Worm (Caenorhabditis elegans): ENCODE measurements around the gene F16G10.5.

Gene F16G10.5

DNA sequence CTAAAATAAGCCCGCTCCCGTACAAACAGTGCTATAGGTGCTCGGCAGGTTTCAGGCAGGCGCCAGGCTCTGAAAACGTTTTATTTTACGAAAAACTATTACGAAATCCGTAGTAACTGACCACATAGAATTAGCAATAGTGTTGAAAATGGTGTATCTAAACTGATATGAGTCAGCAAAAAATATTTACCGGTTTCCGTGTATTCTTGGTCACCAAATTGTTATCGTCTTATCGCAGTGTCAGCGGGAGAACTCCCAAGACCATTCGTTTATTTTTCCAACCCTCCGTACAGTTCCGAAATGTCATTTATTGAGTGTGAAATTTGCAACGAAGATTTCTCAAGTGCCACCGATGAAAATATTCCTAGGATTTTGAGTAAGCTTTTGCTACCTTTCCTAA, 34.9 kb upstream of the F16G10.5 start, which contains the start of gene F43C11.8:
TSS of gene F43C11.8 (plus strand) at position 301 of the 400 bp plus-strand sequence.
- TF ChIP-seq lin-39 (tag; optimal IDR thresholded peaks at IDR 0.05): no peak
- TF ChIP-seq nhr-77 (tag; optimal IDR thresholded peaks at IDR 0.05): no peak

ce11 chrII:2335572-2335971, 31.5 kb upstream of the F16G10.5 start, which contains the start of gene F43C11.7:
Gene F43C11.7, plus strand, starts transcription at chrII:2335897.
- TF ChIP-seq ceh-16 (tag; optimal IDR thresholded peaks at IDR 0.05) (no peak), mdl-1 (tag; optimal IDR thresholded peaks at IDR 0.05) (no peak), nhr-28 (tag; optimal IDR thresholded peaks at IDR 0.05) (no peak), nhr-11 (tag; optimal IDR thresholded peaks at IDR 0.05) (no peak), R02D3.7 (tag; optimal IDR thresholded peaks at IDR 0.05) (no peak), elt-2 (tag; optimal IDR thresholded peaks at IDR 0.05) (peak; percentile 87), egl-5 (tag; optimal IDR thresholded peaks at IDR 0.05) (no peak), unc-39 (tag; optimal IDR thresholded peaks at IDR 0.05) (no peak), ceh-9 (tag; optimal IDR thresholded peaks at IDR 0.05) (no peak), hmg-11 (tag; optimal IDR thresholded peaks at IDR 0.05) (no peak), eor-1 (tag; optimal IDR thresholded peaks at IDR 0.05) (no peak), fkh-2 (tag; optimal IDR thresholded peaks at IDR 0.05) (no peak), egl-27 (tag; optimal IDR thresholded peaks at IDR 0.05) (no peak), nhr-77 (tag; optimal IDR thresholded peaks at IDR 0.05) (no peak), pha-4 (tag; optimal IDR thresholded peaks at IDR 0.05) (peak; percentile 51), nhr-43 (tag; optimal IDR thresholded peaks at IDR 0.05; ENCODE audit: poor library complexity, severe bottlenecking) (no peak), pqm-1 (tag; optimal IDR thresholded peaks at IDR 0.05) (peak; percentile 49)

DNA sequence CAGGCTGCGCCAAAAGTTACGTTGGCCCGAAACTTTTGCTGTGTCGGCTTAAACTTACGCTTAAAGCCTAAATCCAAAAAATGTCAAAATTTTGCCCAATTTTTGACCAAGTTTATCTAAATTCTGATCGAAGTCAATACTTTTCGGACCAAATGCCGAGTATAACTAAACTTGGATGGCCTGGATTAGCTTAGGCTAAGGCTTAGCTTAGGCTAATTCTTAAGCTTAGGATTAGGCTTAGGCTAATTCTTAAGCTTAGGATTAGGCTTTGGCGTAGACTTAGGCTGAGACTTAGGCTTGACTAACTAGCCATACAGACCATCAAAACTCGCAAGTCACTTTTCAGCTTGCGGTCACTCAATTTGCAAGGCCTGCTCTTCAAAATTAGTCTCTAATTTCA, 30.9 kb upstream of the F16G10.5 start:
- TF ChIP-seq fkh-2 (tag; optimal IDR thresholded peaks at IDR 0.05) (no peak), R02D3.7 (tag; optimal IDR thresholded peaks at IDR 0.05) (no peak), nhr-23 (tag; optimal IDR thresholded peaks at IDR 0.05) (no peak), jun-1 (tag; optimal IDR thresholded peaks at IDR 0.05) (no peak), ceh-82 (tag; optimal IDR thresholded peaks at IDR 0.05) (no peak), zag-1 (tag; optimal IDR thresholded peaks at IDR 0.05) (no peak), lsy-12 (tag; optimal IDR thresholded peaks at IDR 0.05) (no peak), nhr-237 (tag; optimal IDR thresholded peaks at IDR 0.05) (no peak), aly-2 (tag; optimal IDR thresholded peaks at IDR 0.05) (no peak), mdl-1 (tag; optimal IDR thresholded peaks at IDR 0.05) (no peak), nhr-25 (tag; optimal IDR thresholded peaks at IDR 0.05) (no peak), nhr-12 (tag; optimal IDR thresholded peaks at IDR 0.05) (no peak), sea-2 (GFP tag; optimal IDR thresholded peaks at IDR 0.05) (no peak), nfya-1 (tag; optimal IDR thresholded peaks at IDR 0.05; ENCODE audit: insufficient read depth) (no peak), pha-4 (tag; optimal IDR thresholded peaks at IDR 0.05) (no peak), fos-1 (tag; optimal IDR thresholded peaks at IDR 0.05) (no peak), ceh-16 (tag; optimal IDR thresholded peaks at IDR 0.05) (no peak), tbx-2 (tag; optimal IDR thresholded peaks at IDR 0.05) (no peak), elt-3 (tag; optimal IDR thresholded peaks at IDR 0.05) (no peak), unc-62 (GFP tag; optimal IDR thresholded peaks at IDR 0.05) (no peak)

DNA sequence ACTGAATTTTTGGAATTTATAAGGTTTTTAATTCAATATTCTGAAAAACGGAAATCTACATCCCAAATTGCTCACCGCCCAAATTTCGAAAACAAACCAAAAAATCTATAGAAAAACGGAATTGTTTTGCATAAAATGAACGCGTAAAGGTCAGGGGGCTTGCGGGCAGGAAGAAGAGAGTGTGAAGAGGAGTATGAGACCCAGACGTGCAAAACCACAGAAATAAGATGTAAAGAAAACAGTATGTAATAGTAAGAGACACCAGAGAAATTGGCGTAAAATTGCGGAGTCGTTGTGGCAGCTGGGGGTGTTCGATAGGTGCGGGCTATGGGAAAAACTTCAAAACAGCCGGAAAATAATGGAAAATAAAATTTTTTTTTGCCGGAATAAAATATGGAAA, 26.1 kb upstream of the F16G10.5 start:
- TF ChIP-seq daf-12 (tag; optimal IDR thresholded peaks at IDR 0.05) (no peak), mml-1 (tag; optimal IDR thresholded peaks at IDR 0.05) (no peak), jun-1 (tag; optimal IDR thresholded peaks at IDR 0.05) (no peak), nhr-11 (tag; optimal IDR thresholded peaks at IDR 0.05) (no peak), hmg-11 (tag; optimal IDR thresholded peaks at IDR 0.05) (peak; percentile 42), ceh-9 (tag; optimal IDR thresholded peaks at IDR 0.05) (no peak), lsy-12 (tag; optimal IDR thresholded peaks at IDR 0.05) (no peak), ztf-11 (tag; optimal IDR thresholded peaks at IDR 0.05) (no peak), nhr-12 (tag; optimal IDR thresholded peaks at IDR 0.05) (no peak), ztf-4 (tag; optimal IDR thresholded peaks at IDR 0.05) (no peak), nhr-76 (tag; optimal IDR thresholded peaks at IDR 0.05) (no peak), elt-3 (tag; optimal IDR thresholded peaks at IDR 0.05) (no peak), fkh-10 (GFP tag; optimal IDR thresholded peaks at IDR 0.05) (no peak), nfya-1 (tag; optimal IDR thresholded peaks at IDR 0.05; ENCODE audit: insufficient read depth) (peak; percentile 14), eor-1 (tag; optimal IDR thresholded peaks at IDR 0.05) (no peak), tbx-2 (tag; optimal IDR thresholded peaks at IDR 0.05) (no peak), ama-1 (optimal IDR thresholded peaks at IDR 0.05) (no peak), ceh-16 (tag; optimal IDR thresholded peaks at IDR 0.05) (peak; percentile 16), elt-2 (tag; optimal IDR thresholded peaks at IDR 0.05) (peak; percentile 5)

All from whole organism, L3 larva.